Worm (Caenorhabditis elegans): Measurements from ENCODE around the gene spk-1.

spk-1 gene

ce11 chrIII:9462785-9463467, 6.5 kb downstream of the spk-1 start (continued):
- TF ChIP-seq F33H1.4 (GFP tag; IDR thresholded peaks at IDR 0.05): no peak
- no peak for TF ChIP-seq rpc-1 (optimal IDR thresholded peaks at IDR 0.05)
- no peak for TF ChIP-seq rpc-1 (tag; optimal IDR thresholded peaks at IDR 0.05)
- peak; percentile 33 for TF ChIP-seq snpc-1.1 (tag; optimal IDR thresholded peaks at IDR 0.05; ENCODE audit: insufficient read depth)
- no peak for TF ChIP-seq ztf-6 (GFP tag; IDR thresholded peaks at IDR 0.05)
- TF ChIP-seq hmg-20 (GFP tag; IDR thresholded peaks at IDR 0.05): no peak
- TF ChIP-seq mel-28 (tag; optimal IDR thresholded peaks at IDR 0.05; ENCODE audit: borderline replicate concordance): peak; percentile 52
- no peak for TF ChIP-seq cebp-1 (GFP tag; IDR thresholded peaks at IDR 0.05)
- TF ChIP-seq cebp-1 (tag; optimal IDR thresholded peaks at IDR 0.05): peak; percentile 36
- TF ChIP-seq tbx-9 (tag; optimal IDR thresholded peaks at IDR 0.05; ENCODE audit: borderline replicate concordance): peak; percentile 43
- 0 out of 2 replicates have a peak, but pooled peaks have one; percentile 22 for TF ChIP-seq Y53F4B.3 (GFP tag; IDR thresholded peaks at IDR 0.05)
- TF ChIP-seq snpc-1.3 (tag; optimal IDR thresholded peaks at IDR 0.05; ENCODE audit: insufficient read depth): peak; percentile 37
- no peak for TF ChIP-seq dpl-1 (GFP tag; optimal IDR thresholded peaks at IDR 0.05)
- TF ChIP-seq ceh-40 (GFP tag; IDR thresholded peaks at IDR 0.05): no peak
- no peak for TF ChIP-seq egl-44 (GFP tag; IDR thresholded peaks at IDR 0.05)

DNA sequence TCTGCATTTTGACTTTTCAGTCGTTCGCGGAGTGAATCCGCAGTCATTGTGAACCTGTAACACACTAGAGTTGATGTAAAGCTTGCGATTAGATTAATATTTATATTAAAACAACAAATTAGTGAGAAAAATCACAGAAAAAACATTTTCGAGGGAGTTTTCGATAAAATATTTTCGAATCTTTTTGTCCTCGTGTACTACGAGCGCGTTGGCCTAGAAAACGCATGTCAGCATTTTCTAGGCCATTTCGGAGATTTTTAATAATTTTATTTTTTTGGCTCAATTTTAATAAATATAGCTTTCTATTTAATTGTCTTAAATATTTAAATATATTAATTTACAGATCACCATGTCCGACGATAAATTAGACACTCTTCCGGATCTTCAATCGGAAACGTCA, 9.0 kb downstream of the spk-1 start, which contains the start of gene B0464.9:
TSS of gene B0464.9 (plus strand) at position 344 of the 400 bp plus-strand sequence.
- TF ChIP-seq ekl-4 (GFP tag; IDR thresholded peaks at IDR 0.05) (no peak), lag-1 (GFP tag; IDR thresholded peaks at IDR 0.05) (no peak), ztf-18 (tag; optimal IDR thresholded peaks at IDR 0.05) (no peak), Y67H2A.10 (GFP tag; conservative IDR thresholded peaks at IDR 0.05) (no peak), F52B5.7 (tag; optimal IDR thresholded peaks at IDR 0.05) (no peak), ceh-27 (GFP tag; optimal IDR thresholded peaks at IDR 0.05) (peak; percentile 42), dpff-1 (tag; optimal IDR thresholded peaks at IDR 0.05) (no peak), attf-6 (GFP tag; IDR thresholded peaks at IDR 0.05) (no peak), bed-1 (GFP tag; IDR thresholded peaks at IDR 0.05) (no peak), let-526 (GFP tag; IDR thresholded peaks at IDR 0.05) (no peak), ceh-91 (GFP tag; IDR thresholded peaks at IDR 0.05) (no peak), somi-1 (GFP tag; optimal IDR thresholded peaks at IDR 0.05) (no peak), cebp-1 (GFP tag; IDR thresholded peaks at IDR 0.05) (no peak), cebp-1 (tag; optimal IDR thresholded peaks at IDR 0.05) (peak; percentile 22), let-607 (tag; optimal IDR thresholded peaks at IDR 0.05) (peak in 1 of 2 experiments; percentile 50), rcor-1 (GFP tag; IDR thresholded peaks at IDR 0.05) (no peak; the same call in 1 of the 2 replicates), ceh-40 (GFP tag; IDR thresholded peaks at IDR 0.05) (no peak), lin-40 (tag; optimal IDR thresholded peaks at IDR 0.05) (peak; percentile 33), lsy-27 (tag; optimal IDR thresholded peaks at IDR 0.05; ENCODE audit: borderline replicate concordance, insufficient read depth) (no peak), ztf-26 (tag; optimal IDR thresholded peaks at IDR 0.05) (no peak), madf-10 (tag; optimal IDR thresholded peaks at IDR 0.05) (peak; percentile 24), C17E4.6 (GFP tag; IDR thresholded peaks at IDR 0.05) (no peak), bed-2 (GFP tag; IDR thresholded peaks at IDR 0.05) (no peak), ceh-100 (GFP tag; IDR thresholded peaks at IDR 0.05) (no peak), lsl-1 (GFP tag; optimal IDR thresholded peaks at IDR 0.05) (peak; percentile 24), hrde-1 (tag; optimal IDR thresholded peaks at IDR 0.05; ENCODE audit: borderline replicate concordance) (peak; percentile 9), die-1 (tag; optimal IDR thresholded peaks at IDR 0.05) (no peak), cebp-2 (GFP tag; IDR thresholded peaks at IDR 0.05) (no peak), nhr-179 (tag; optimal IDR thresholded peaks at IDR 0.05) (no peak), T26A5.8 (tag; optimal IDR thresholded peaks at IDR 0.05) (no peak), egl-44 (GFP tag; IDR thresholded peaks at IDR 0.05) (no peak), F49E8.2 (tag; optimal IDR thresholded peaks at IDR 0.05; ENCODE audit: insufficient read depth) (no peak), K12H6.12 (tag; optimal IDR thresholded peaks at IDR 0.05) (peak; percentile 8), C06A6.2 (GFP tag; conservative IDR thresholded peaks at IDR 0.05) (no peak), zfh-2 (GFP tag; conservative IDR thresholded peaks at IDR 0.05) (no peak)
